Worm (Caenorhabditis elegans): ENCODE results near the gene sra-39.

DNA sequence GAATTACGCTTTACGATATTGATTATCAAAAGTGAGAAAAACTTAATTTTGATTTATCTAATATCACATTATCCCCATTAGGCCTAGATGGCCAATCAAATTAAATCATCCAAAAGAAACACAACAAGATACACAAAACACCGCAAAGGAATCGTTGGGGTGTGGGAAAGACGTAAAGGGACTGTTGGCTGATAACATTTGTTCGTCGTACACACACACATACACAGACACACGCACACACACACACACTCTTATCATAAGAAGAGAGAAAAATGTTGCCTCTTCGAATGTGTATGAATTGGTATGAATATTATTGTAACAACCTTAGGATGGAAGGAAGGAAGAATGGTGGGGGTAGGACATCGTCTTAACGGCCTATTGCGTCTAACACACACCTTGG lies 18.1 kb downstream of the sra-39 start:
- TF ChIP-seq sox-4 (tag; optimal IDR thresholded peaks at IDR 0.05) (no peak), dmd-4 (tag; optimal IDR thresholded peaks at IDR 0.05; ENCODE audit: borderline replicate concordance) (no peak), fkh-10 (GFP tag; optimal IDR thresholded peaks at IDR 0.05) (no peak), T23F11.4 (GFP tag; optimal IDR thresholded peaks at IDR 0.05) (no peak), nhr-11 (tag; optimal IDR thresholded peaks at IDR 0.05) (no peak), tbx-7 (tag; optimal IDR thresholded peaks at IDR 0.05) (no peak), Y22D7AL.16 (tag; optimal IDR thresholded peaks at IDR 0.05) (no peak), ama-1 (optimal IDR thresholded peaks at IDR 0.05) (no peak), pqm-1 (tag; optimal IDR thresholded peaks at IDR 0.05) (no peak), hlh-13 (GFP tag; optimal IDR thresholded peaks at IDR 0.05) (no peak), hlh-30 (tag; optimal IDR thresholded peaks at IDR 0.05; ENCODE audit: insufficient read depth) (no peak), mec-3 (tag; optimal IDR thresholded peaks at IDR 0.05; ENCODE audit: borderline replicate concordance) (no peak)
